Fruit fly (Drosophila melanogaster) Kc167 (cell line): ENCODE results near the gene Tctp.

Source experiments
- Myc ChIP-seq: fragments of >200 bp; optimal IDR thresholded peaks from 2 replicates; lab custom pipeline; 2017; ENCODE audit warnings: missing external identifiers
- Sin3A ChIP-seq: fragments of >200 bp; optimal IDR thresholded peaks from 2 replicates; lab custom pipeline; 2018; ENCODE audit warnings: missing external identifiers
- h ChIP-seq: fragments of >200 bp; optimal IDR thresholded peaks from 3 replicates; lab custom pipeline; 2018; ENCODE audit warnings: missing external identifiers
- insv ChIP-seq: fragments of >200 bp; optimal IDR thresholded peaks from 3 replicates; lab custom pipeline; 2018; ENCODE audit warnings: missing external identifiers
- psq ChIP-seq: fragments of >200 bp; optimal IDR thresholded peaks from 2 replicates; lab custom pipeline; 2017; ENCODE audit warnings: missing external identifiers
- ttk ChIP-seq: sonication (Bioruptor generic); optimal IDR thresholded peaks from 2 replicates; lab custom pipeline; 2017; ENCODE audit warnings: missing external identifiers

The Tctp gene

dm6 chr3R:11195792-11196191, 14.3 kb upstream of the Tctp start, which contains the start of gene CG18577:
CG18577 (plus strand) TSS chr3R:11196092.
- no peak for TF ChIP-seq psq (lab: Kevin White, UChicago)
- no peak for TF ChIP-seq ttk (lab: Kevin White, UChicago)
- TF ChIP-seq Sin3A (lab: Kevin White, UChicago), result no peak
- no peak for TF ChIP-seq Myc (lab: Kevin White, UChicago)
- TF ChIP-seq insv, result no peak
- TF ChIP-seq h (lab: Kevin White, UChicago), result no peak

dm6 chr3R:11196648-11197388, 13.2 kb upstream of the Tctp start:
- no peak for TF ChIP-seq psq (lab: Kevin White, UChicago)
- no peak for TF ChIP-seq Sin3A (lab: Kevin White, UChicago)
- TF ChIP-seq insv, result no peak
- TF ChIP-seq ttk (lab: Kevin White, UChicago), result no peak
- TF ChIP-seq Myc (lab: Kevin White, UChicago), result no peak
- no peak for TF ChIP-seq h (lab: Kevin White, UChicago)

- TF ChIP-seq h (lab: Kevin White, UChicago), result no peak
- TF ChIP-seq insv, result no peak
- no peak for TF ChIP-seq Myc (lab: Kevin White, UChicago)
- no peak for TF ChIP-seq psq (lab: Kevin White, UChicago)
- TF ChIP-seq ttk (lab: Kevin White, UChicago), result no peak
- TF ChIP-seq Sin3A (lab: Kevin White, UChicago), result no peak
Measured at dm6 chr3R:11197389-11197716, 12.7 kb upstream of the Tctp start, which contains the start of gene cu. cu (plus strand) TSS chr3R:11197592.

- TF ChIP-seq insv, result no peak
- TF ChIP-seq Myc (lab: Kevin White, UChicago), result no peak
- no peak for TF ChIP-seq psq (lab: Kevin White, UChicago)
Measured at dm6 chr3R:11198062-11198472, 12.0 kb upstream of the Tctp start.

- TF ChIP-seq insv (no peak), ttk (lab: Kevin White, UChicago) (no peak), Sin3A (lab: Kevin White, UChicago) (no peak), Myc (lab: Kevin White, UChicago) (no peak)
Measured at dm6 chr3R:11199227-11199835, 10.7 kb upstream of the Tctp start.

- TF ChIP-seq ttk (lab: Kevin White, UChicago), result no peak
- TF ChIP-seq insv, result no peak
- TF ChIP-seq h (lab: Kevin White, UChicago), result no peak
- no peak for TF ChIP-seq psq (lab: Kevin White, UChicago)
- no peak for TF ChIP-seq Sin3A (lab: Kevin White, UChicago)
- no peak for TF ChIP-seq Myc (lab: Kevin White, UChicago)
Measured at dm6 chr3R:11200042-11200884, 9.8 kb upstream of the Tctp start.

dm6 chr3R:11200885-11201421, 9.1 kb upstream of the Tctp start:
- TF ChIP-seq ttk (lab: Kevin White, UChicago) (no peak), insv (no peak), psq (lab: Kevin White, UChicago) (no peak), Myc (lab: Kevin White, UChicago) (no peak), Sin3A (lab: Kevin White, UChicago) (no peak), h (lab: Kevin White, UChicago) (no peak)

- TF ChIP-seq ttk (lab: Kevin White, UChicago) (no peak), Sin3A (lab: Kevin White, UChicago) (no peak), psq (lab: Kevin White, UChicago) (no peak), Myc (lab: Kevin White, UChicago) (no peak), h (lab: Kevin White, UChicago) (no peak), insv (no peak)
Measured at dm6 chr3R:11208766-11209331, 1.2 kb upstream of the Tctp start.

- TF ChIP-seq h (lab: Kevin White, UChicago) (no peak), psq (lab: Kevin White, UChicago) (no peak), Myc (lab: Kevin White, UChicago) (no peak), ttk (lab: Kevin White, UChicago) (no peak), insv (no peak), Sin3A (lab: Kevin White, UChicago) (no peak)
Measured at dm6 chr3R:11211291-11212061, 1.4 kb downstream of the Tctp start.

- TF ChIP-seq Myc (lab: Kevin White, UChicago), result no peak
- no peak for TF ChIP-seq h (lab: Kevin White, UChicago)
- no peak for TF ChIP-seq insv
- TF ChIP-seq ttk (lab: Kevin White, UChicago), result no peak
- no peak for TF ChIP-seq psq (lab: Kevin White, UChicago)
- TF ChIP-seq Sin3A (lab: Kevin White, UChicago), result no peak
Measured at dm6 chr3R:11214449-11214950, 4.5 kb downstream of the Tctp start, which contains the start of gene ZnT86D. ZnT86D (minus strand) TSS chr3R:11214539.
